Worm (Caenorhabditis elegans) whole organism, L4 larva: ENCODE results near the gene bli-1.

Source experiments
- D1046.2 ChIP-seq: fragments of 200-800 bp; sonication (Bioruptor generic); IDR thresholded peaks from 2 replicates; pipeline ENCODE4 v1.3.6; 2022; ENCODE audit warnings: missing genetic modification characterization, missing compliant biosample characterization
- Y5F2A.4 ChIP-seq: fragments of 200-800 bp; sonication (Bioruptor generic); optimal IDR thresholded peaks from 2 replicates; lab custom pipeline; 2018; ENCODE audit warnings: mild to moderate bottlenecking, missing genetic modification characterization, missing compliant biosample characterization
- ama-1 ChIP-seq: fragments of 150-350 bp; optimal IDR thresholded peaks from 2 replicates; lab custom pipeline; 2014; ENCODE audit warnings: inconsistent platforms, mixed read lengths
- attf-4 ChIP-seq: sonication (generic microtip); optimal IDR thresholded peaks from 3 replicates; lab custom pipeline; 2017; ENCODE audit warnings: missing biosample characterization, missing genetic modification characterization
- ces-1 ChIP-seq: fragments of 150-350 bp; sonication (generic microtip); optimal IDR thresholded peaks from 4 replicates; lab custom pipeline; 2014; ENCODE audit warnings: missing biosample characterization, missing genetic modification reagents, missing genetic modification characterization
- cey-2 ChIP-seq: sonication (generic microtip); optimal IDR thresholded peaks from 3 replicates; lab custom pipeline; 2017; ENCODE audit warnings: missing genetic modification characterization, mild to moderate bottlenecking, missing compliant biosample characterization, antibody characterized with exemption, borderline replicate concordance; ENCODE audit not compliant: insufficient read depth
- daf-12 ChIP-seq: fragments of 150-350 bp; optimal IDR thresholded peaks from 2 replicates; lab custom pipeline; 2014; ENCODE audit warnings: missing biosample characterization, missing genetic modification reagents, missing genetic modification characterization
- daf-16 ChIP-seq, 3 experiments: sonication (generic microtip); optimal IDR thresholded peaks; 2 replicates each; lab custom pipeline; 2016 to 2017; ENCODE audit warnings: missing genetic modification characterization in 3 of 3, missing genetic modification reagents in 3 of 3, mild to moderate bottlenecking in 2 of 3, missing compliant biosample characterization in 2 of 3, missing biosample characterization in 1 of 3, moderate library complexity in 1 of 3
- daf-19 ChIP-seq: fragments of 200-800 bp; sonication (Bioruptor generic); conservative IDR thresholded peaks from 2 replicates; pipeline ENCODE4 v1.3.6; 2022; ENCODE audit warnings: missing genetic modification characterization, missing compliant biosample characterization
- duxl-1 ChIP-seq: sonication (generic microtip); optimal IDR thresholded peaks from 2 replicates; lab custom pipeline; 2016; ENCODE audit warnings: mild to moderate bottlenecking, missing genetic modification characterization, moderate library complexity, missing compliant biosample characterization; ENCODE audit not compliant: poor library complexity
- dve-1 ChIP-seq: sonication (generic microtip); optimal IDR thresholded peaks from 2 replicates; lab custom pipeline; 2017; ENCODE audit warnings: antibody characterized with exemption, mild to moderate bottlenecking, missing genetic modification characterization, missing compliant biosample characterization; ENCODE audit not compliant: insufficient read depth
- egl-43 ChIP-seq: fragments of 200-800 bp; sonication (Bioruptor generic); IDR thresholded peaks from 2 replicates; pipeline ENCODE4 v1.3.6; 2022; ENCODE audit warnings: missing genetic modification reagents, missing genetic modification characterization, missing compliant biosample characterization
- gei-8 ChIP-seq: fragments of 200-800 bp; sonication (Bioruptor generic); optimal IDR thresholded peaks from 2 replicates; lab custom pipeline; 2018; ENCODE audit warnings: mild to moderate bottlenecking, missing genetic modification characterization, missing compliant biosample characterization
- hif-1 ChIP-seq, 2 experiments: sonication (generic microtip); optimal IDR thresholded peaks; 2 replicates each; lab custom pipeline; 2016 to 2017; ENCODE audit warnings: missing compliant biosample characterization in 2 of 2, missing genetic modification characterization in 2 of 2, missing genetic modification reagents in 2 of 2, missing genotype in 2 of 2, mild to moderate bottlenecking in 1 of 2
- hlh-11 ChIP-seq: fragments of 200-800 bp; sonication (Bioruptor generic); optimal IDR thresholded peaks from 2 replicates; lab custom pipeline; 2018; ENCODE audit warnings: mild to moderate bottlenecking, missing genetic modification characterization, missing compliant biosample characterization
- hlh-30 ChIP-seq: sonication (generic microtip); optimal IDR thresholded peaks from 2 replicates; lab custom pipeline; 2017; ENCODE audit warnings: antibody characterized with exemption, mild to moderate bottlenecking, missing genetic modification characterization, missing compliant biosample characterization; ENCODE audit not compliant: insufficient read depth
- hmg-1.1 ChIP-seq: fragments of 200-800 bp; sonication (Bioruptor generic); IDR thresholded peaks from 2 replicates; pipeline ENCODE4 v1.3.6; 2022; ENCODE audit warnings: missing genetic modification reagents, missing genetic modification characterization, missing compliant biosample characterization
- lin-13 ChIP-seq: fragments of 150-350 bp; optimal IDR thresholded peaks from 2 replicates; lab custom pipeline; 2014; ENCODE audit warnings: missing biosample characterization, missing genetic modification reagents, missing genetic modification characterization
- lin-15B ChIP-seq: fragments of 150-350 bp; sonication (generic microtip); optimal IDR thresholded peaks from 3 replicates; lab custom pipeline; 2014; ENCODE audit warnings: missing biosample characterization, missing genetic modification characterization
- lin-39 ChIP-seq: fragments of 150-350 bp; optimal IDR thresholded peaks from 2 replicates; lab custom pipeline; 2014; ENCODE audit warnings: missing biosample characterization, missing genetic modification reagents, missing genetic modification characterization
- madf-5 ChIP-seq, 2 experiments: fragments of 200-800 bp; sonication (Bioruptor generic); IDR thresholded peaks; 2 replicates each; pipeline ENCODE4 v1.3.6; 2022; ENCODE audit warnings: missing compliant biosample characterization in 2 of 2, missing genetic modification characterization in 2 of 2
- madf-9 ChIP-seq: fragments of 200-800 bp; sonication (Bioruptor generic); conservative IDR thresholded peaks from 2 replicates; pipeline ENCODE4 v1.3.6; 2022; ENCODE audit warnings: missing genetic modification reagents, missing genetic modification characterization, missing compliant biosample characterization
- mxl-3 ChIP-seq: fragments of 200-800 bp; sonication (Bioruptor generic); optimal IDR thresholded peaks from 2 replicates; lab custom pipeline; 2018; ENCODE audit warnings: mild to moderate bottlenecking, missing genetic modification characterization, missing compliant biosample characterization
- nhr-102 ChIP-seq: sonication (generic microtip); optimal IDR thresholded peaks from 2 replicates; lab custom pipeline; 2016; ENCODE audit warnings: mild to moderate bottlenecking, missing genetic modification characterization, moderate library complexity, missing compliant biosample characterization
- nhr-28 ChIP-seq: fragments of 150-350 bp; optimal IDR thresholded peaks from 2 replicates; lab custom pipeline; 2014; ENCODE audit warnings: missing biosample characterization, missing genetic modification characterization
- nhr-48 ChIP-seq: sonication (generic microtip); optimal IDR thresholded peaks from 2 replicates; lab custom pipeline; 2016; ENCODE audit warnings: mild to moderate bottlenecking, missing genetic modification characterization, missing compliant biosample characterization
- php-3 ChIP-seq: fragments of 200-800 bp; sonication (Bioruptor generic); IDR thresholded peaks from 2 replicates; pipeline ENCODE4 v1.3.6; 2022; ENCODE audit warnings: missing genetic modification reagents, missing genetic modification characterization, missing compliant biosample characterization
- pqm-1 ChIP-seq: sonication (generic microtip); optimal IDR thresholded peaks from 2 replicates; lab custom pipeline; 2017; ENCODE audit warnings: missing biosample characterization, missing genetic modification characterization
- rbr-2 ChIP-seq: sonication (generic microtip); optimal IDR thresholded peaks from 2 replicates; lab custom pipeline; 2016; ENCODE audit warnings: missing genotype, missing genetic modification characterization, missing compliant biosample characterization
- sdz-12 ChIP-seq: fragments of 200-800 bp; sonication (Bioruptor generic); optimal IDR thresholded peaks from 2 replicates; lab custom pipeline; 2018; ENCODE audit warnings: mild to moderate bottlenecking, missing genetic modification characterization, missing compliant biosample characterization
- set-16 ChIP-seq: fragments of 200-800 bp; sonication (Bioruptor generic); IDR thresholded peaks from 2 replicates; pipeline ENCODE4 v1.3.6; 2022; ENCODE audit warnings: missing genetic modification reagents, missing genetic modification characterization, missing compliant biosample characterization
- skn-1 ChIP-seq: fragments of 150-350 bp; optimal IDR thresholded peaks from 2 replicates; lab custom pipeline; 2014; ENCODE audit warnings: missing biosample characterization, missing genetic modification characterization
- snpc-4 ChIP-seq: fragments of 150-350 bp; optimal IDR thresholded peaks from 2 replicates; lab custom pipeline; 2014; ENCODE audit warnings: missing biosample characterization, missing genetic modification characterization
- spr-3 ChIP-seq: fragments of 200-800 bp; sonication (Bioruptor generic); optimal IDR thresholded peaks from 2 replicates; lab custom pipeline; 2018; ENCODE audit warnings: mild to moderate bottlenecking, missing genetic modification characterization, missing compliant biosample characterization
- tra-1 ChIP-seq: fragments of 200-800 bp; sonication (Bioruptor generic); IDR thresholded peaks from 2 replicates; pipeline ENCODE4 v1.3.6; 2022; ENCODE audit warnings: missing genetic modification reagents, missing genetic modification characterization, missing compliant biosample characterization
- unc-62 ChIP-seq, 3 experiments: fragments of 150-350 bp in 1 of 3; sonication (generic microtip); optimal IDR thresholded peaks in 2 of 3; peaks in 1 of 3; 1 replicate in 1 of 3; 2 replicates in 2 of 3; lab custom pipeline; 2014 to 2017; ENCODE audit warnings: missing biosample characterization in 3 of 3, missing genetic modification characterization in 3 of 3, missing genetic modification reagents in 3 of 3, missing genotype in 1 of 3
- zag-1 ChIP-seq: fragments of 150-350 bp; optimal IDR thresholded peaks from 2 replicates; lab custom pipeline; 2014; ENCODE audit warnings: missing biosample characterization, missing genetic modification characterization
- zfp-3 ChIP-seq: fragments of 200-800 bp; sonication (Bioruptor generic); conservative IDR thresholded peaks from 2 replicates; pipeline ENCODE4 v1.3.6; 2022; ENCODE audit warnings: missing genetic modification reagents, missing genetic modification characterization, missing compliant biosample characterization

Gene bli-1

ce11 chrII:10693655-10694054 is 15.1 kb upstream of the bli-1 start, which contains the start of gene gbh-1 (continued):
- TF ChIP-seq D1046.2 (GFP tag; lab: Robert Waterston, UW) = no peak
- TF ChIP-seq hmg-1.1 = no peak
- no peak for TF ChIP-seq sdz-12 (GFP tag; lab: Kevin White, UChicago)
- no peak for TF ChIP-seq skn-1 (tag; lab: Kevin White, UChicago)
- TF ChIP-seq dve-1 = no peak
- TF ChIP-seq hif-1 (tag; optimal IDR thresholded peaks at IDR 0.05; lab: Kevin White, UChicago) = peak in 1 of 2 experiments; percentile 73
- TF ChIP-seq ces-1 (GFP tag; lab: Kevin White, UChicago) = no peak
- peak; percentile 32 for TF ChIP-seq nhr-48 (tag; lab: Kevin White, UChicago)
- 0 out of 2 replicates have a peak, but pooled peaks have one; percentile 22 for TF ChIP-seq php-3
- TF ChIP-seq madf-9 = peak; percentile 73
- TF ChIP-seq lin-15B (tag; lab: Kevin White, UChicago) = no peak
- TF ChIP-seq egl-43 (GFP tag; lab: Robert Waterston, UW) = no peak
- TF ChIP-seq cey-2 = no peak

ce11 chrII:10694713-10695112 is 14.0 kb upstream of the bli-1 start, which contains the start of gene lgc-57:
Gene lgc-57, plus strand, starts transcription at chrII:10695013.
- TF ChIP-seq madf-5 (GFP tag; IDR thresholded peaks at IDR 0.05; lab: Robert Waterston, UW) (no peak), set-16 (GFP tag; lab: Robert Waterston, UW) (no peak), zag-1 (no peak)

ce11 chrII:10696060-10696459 is 12.7 kb upstream of the bli-1 start:
- TF ChIP-seq lin-39 (tag; lab: Kevin White, UChicago) (no peak), nhr-102 (no peak), Y5F2A.4 (GFP tag; lab: Kevin White, UChicago) (no peak), ces-1 (GFP tag; lab: Kevin White, UChicago) (peak; percentile 60)
- TF ChIP-seq, all 104 proteins: peak for 1

- TF ChIP-seq spr-3 (GFP tag; lab: Kevin White, UChicago) = no peak
- TF ChIP-seq set-16 (GFP tag; lab: Robert Waterston, UW) = peak; percentile 91
- no peak for TF ChIP-seq daf-19 (GFP tag; lab: Robert Waterston, UW)
- TF ChIP-seq pqm-1 (tag; lab: Kevin White, UChicago) = no peak
- TF ChIP-seq unc-62 (GFP tag; optimal IDR thresholded peaks at IDR 0.05 in 1 of 2; lab: Kevin White, UChicago) = peak in 1 of 2 experiments; percentile 82
- no peak for TF ChIP-seq unc-62 (tag; optimal IDR thresholded peaks at IDR 0.05; lab: Kevin White, UChicago)
- TF ChIP-seq D1046.2 (GFP tag; lab: Robert Waterston, UW) = 0 out of 2 replicates have a peak, but pooled peaks have one; percentile 10
Measured at ce11 chrII:10703594-10704384, 5.0 kb upstream of the bli-1 start, which contains the start of gene col-79. Gene col-79, plus strand, starts transcription at chrII:10703613.

- TF ChIP-seq gei-8 (GFP tag; lab: Kevin White, UChicago) = no peak
- TF ChIP-seq dve-1 = no peak
- peak; percentile 32 for TF ChIP-seq ama-1 (lab: Kevin White, UChicago)
- TF ChIP-seq nhr-102 = no peak
- TF ChIP-seq madf-9 = no peak
- no peak for TF ChIP-seq attf-4 (tag; lab: Kevin White, UChicago)
- TF ChIP-seq duxl-1 (tag; lab: Kevin White, UChicago) = no peak
- TF ChIP-seq tra-1 (GFP tag; lab: Robert Waterston, UW) = no peak
- no peak for TF ChIP-seq lin-13 (GFP tag; lab: Kevin White, UChicago)
- no peak for TF ChIP-seq hlh-11
- TF ChIP-seq daf-12 = no peak
- no peak for TF ChIP-seq mxl-3
- no peak for TF ChIP-seq nhr-28 (tag; lab: Kevin White, UChicago)
- peak in 1 of 2 experiments; percentile 95; a peak in 2 of 4 replicates for TF ChIP-seq madf-5 (GFP tag; IDR thresholded peaks at IDR 0.05; lab: Robert Waterston, UW)
- peak in 1 of 2 experiments; percentile 88 for TF ChIP-seq unc-62 (GFP tag; optimal IDR thresholded peaks at IDR 0.05 in 1 of 2; lab: Kevin White, UChicago)
- no peak for TF ChIP-seq unc-62 (tag; optimal IDR thresholded peaks at IDR 0.05; lab: Kevin White, UChicago)
- TF ChIP-seq snpc-4 (tag; lab: Kevin White, UChicago) = no peak
- TF ChIP-seq spr-3 (GFP tag; lab: Kevin White, UChicago) = no peak
- no peak for TF ChIP-seq zfp-3 (GFP tag; lab: Robert Waterston, UW)
- peak; percentile 17 for TF ChIP-seq hlh-30 (tag; lab: Kevin White, UChicago)
- no peak for TF ChIP-seq rbr-2 (tag; lab: Kevin White, UChicago)
- TF ChIP-seq hif-1 (tag; optimal IDR thresholded peaks at IDR 0.05; lab: Kevin White, UChicago) = no peak
- no peak for TF ChIP-seq daf-16 (GFP tag; optimal IDR thresholded peaks at IDR 0.05; lab: Kevin White, UChicago)
- TF ChIP-seq daf-16 (tag; optimal IDR thresholded peaks at IDR 0.05; lab: Kevin White, UChicago) = no peak
Measured at ce11 chrII:10704575-10705170, 4.1 kb upstream of the bli-1 start, which contains the start of gene col-39. Gene col-39, plus strand, starts transcription at chrII:10704916.
